Worm (Caenorhabditis elegans): Measurements from ENCODE around the gene lron-14.
A peak's percentile ranks its signal among the peaks of the same experiment; 100 is the strongest.

The lron-14 gene

DNA sequence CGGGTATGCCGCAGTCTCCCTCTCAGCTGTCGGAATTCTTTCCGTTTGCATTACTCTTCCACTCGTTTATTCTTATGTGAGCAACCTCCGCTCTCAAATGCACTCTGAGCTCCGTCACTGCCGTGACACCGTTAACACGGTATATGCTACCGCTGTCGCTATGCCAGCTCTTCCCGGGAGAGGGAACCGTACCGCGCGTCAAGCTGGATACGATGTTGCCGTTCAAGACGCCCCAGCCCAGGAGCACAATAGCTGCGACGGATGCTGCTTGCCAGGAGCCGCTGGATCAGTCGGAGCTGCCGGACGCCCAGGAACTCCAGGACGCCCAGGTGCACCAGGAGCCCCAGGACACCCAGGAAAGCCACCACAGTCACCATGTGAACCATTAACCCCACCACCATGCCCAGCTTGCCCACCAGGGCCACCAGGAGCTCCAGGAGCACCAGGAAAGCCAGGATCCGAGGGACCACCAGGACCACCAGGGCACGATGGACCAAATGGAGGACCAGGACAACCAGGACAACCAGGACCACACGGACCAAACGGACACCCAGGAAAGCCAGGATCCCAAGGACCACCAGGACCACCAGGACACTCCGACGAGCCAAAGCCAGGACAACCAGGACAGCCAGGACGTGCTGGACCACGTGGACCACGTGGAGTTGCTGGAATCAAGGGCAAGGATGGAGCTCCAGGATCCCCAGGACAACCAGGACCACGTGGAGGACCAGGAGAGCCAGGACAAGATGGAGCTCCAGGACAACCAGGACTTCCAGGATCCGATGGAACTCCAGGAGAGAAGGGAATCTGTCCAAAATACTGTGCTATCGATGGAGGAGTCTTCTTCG is 2.7 kb downstream of the lron-14 start:
- TF ChIP-seq mab-9 (GFP tag; IDR thresholded peaks at IDR 0.05), result no peak
- no peak for TF ChIP-seq hlh-4 (tag; optimal IDR thresholded peaks at IDR 0.05)
- no peak for TF ChIP-seq sptf-1 (tag; optimal IDR thresholded peaks at IDR 0.05)
- TF ChIP-seq nhr-76 (tag; optimal IDR thresholded peaks at IDR 0.05), result no peak
- TF ChIP-seq snu-23 (GFP tag; optimal IDR thresholded peaks at IDR 0.05), result no peak
- TF ChIP-seq Y116A8C.19 (tag; optimal IDR thresholded peaks at IDR 0.05; ENCODE audit: borderline replicate concordance), result no peak
- no peak for TF ChIP-seq nhr-90 (tag; optimal IDR thresholded peaks at IDR 0.05; ENCODE audit: poor library complexity)
- no peak for TF ChIP-seq fos-1 (tag; optimal IDR thresholded peaks at IDR 0.05)
- no peak for TF ChIP-seq skn-1 (tag; optimal IDR thresholded peaks at IDR 0.05)
- no peak for TF ChIP-seq F16B12.6 (tag; optimal IDR thresholded peaks at IDR 0.05)
- TF ChIP-seq nhr-47 (tag; optimal IDR thresholded peaks at IDR 0.05), result no peak
- no peak for TF ChIP-seq ces-1 (GFP tag; optimal IDR thresholded peaks at IDR 0.05)
- TF ChIP-seq blmp-1 (tag; optimal IDR thresholded peaks at IDR 0.05), result no peak
- TF ChIP-seq ceh-82 (tag; optimal IDR thresholded peaks at IDR 0.05), result no peak
- TF ChIP-seq snpc-4 (tag; optimal IDR thresholded peaks at IDR 0.05), result no peak
- no peak for TF ChIP-seq aha-1 (tag; optimal IDR thresholded peaks at IDR 0.05)
- TF ChIP-seq mdl-1 (tag; optimal IDR thresholded peaks at IDR 0.05), result no peak
- TF ChIP-seq unc-130 (tag; optimal IDR thresholded peaks at IDR 0.05), result no peak
- TF ChIP-seq lin-15B (tag; optimal IDR thresholded peaks at IDR 0.05), result no peak
- no peak for TF ChIP-seq C34B4.2 (tag; optimal IDR thresholded peaks at IDR 0.05)

DNA sequence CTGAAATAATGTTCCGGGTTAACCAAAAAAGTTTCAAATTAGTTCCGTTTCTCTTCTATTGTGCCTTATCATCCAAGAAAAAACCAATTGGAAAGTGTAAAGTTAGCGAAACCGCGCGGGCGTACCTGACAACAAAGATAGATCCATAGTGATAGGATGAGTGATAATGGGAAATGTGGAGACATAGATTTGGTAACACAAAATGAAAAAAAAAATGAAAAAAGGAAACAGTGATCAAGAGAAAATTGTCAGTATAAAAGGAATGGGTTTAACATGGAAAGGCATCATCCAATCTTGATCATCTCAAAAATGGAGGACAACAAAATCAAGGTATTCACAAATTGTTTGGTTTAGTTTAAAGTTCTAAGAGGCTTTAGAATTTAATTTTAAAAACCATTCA is 3.3 kb downstream of the lron-14 start, which contains the start of gene col-122:
TSS of gene col-122 (plus strand) at position 301 of the 400 bp plus-strand sequence.
- no peak for TF ChIP-seq unc-130 (tag; optimal IDR thresholded peaks at IDR 0.05)
- TF ChIP-seq blmp-1 (tag; optimal IDR thresholded peaks at IDR 0.05), result peak; percentile 26
- no peak for TF ChIP-seq zag-1 (tag; optimal IDR thresholded peaks at IDR 0.05)

DNA sequence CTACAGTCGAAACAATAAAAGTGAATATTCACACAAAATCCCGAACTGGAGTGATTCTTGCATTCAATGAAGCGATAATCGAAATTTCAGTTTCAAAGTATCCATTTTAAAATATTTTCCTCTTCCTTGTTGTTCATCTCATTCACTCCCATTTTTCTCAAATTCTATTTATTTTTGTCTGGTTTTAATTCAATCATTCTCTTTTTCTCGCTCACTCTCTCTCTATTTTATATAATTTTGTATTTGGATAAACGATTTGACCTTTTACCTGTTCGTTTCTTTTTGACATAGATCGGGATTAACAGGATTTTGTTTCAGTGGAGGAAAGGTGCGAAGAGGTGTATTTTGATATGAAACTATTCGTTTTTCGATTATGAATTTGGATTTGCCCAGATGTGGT is 20.4 kb downstream of the lron-14 start, which contains the start of gene T05A1.5:
TSS of gene T05A1.5 (plus strand) at position 301 of the 400 bp plus-strand sequence.
- TF ChIP-seq skn-1 (tag; optimal IDR thresholded peaks at IDR 0.05) (no peak), blmp-1 (tag; optimal IDR thresholded peaks at IDR 0.05) (no peak), unc-98 (GFP tag; IDR thresholded peaks at IDR 0.05) (no peak)

DNA sequence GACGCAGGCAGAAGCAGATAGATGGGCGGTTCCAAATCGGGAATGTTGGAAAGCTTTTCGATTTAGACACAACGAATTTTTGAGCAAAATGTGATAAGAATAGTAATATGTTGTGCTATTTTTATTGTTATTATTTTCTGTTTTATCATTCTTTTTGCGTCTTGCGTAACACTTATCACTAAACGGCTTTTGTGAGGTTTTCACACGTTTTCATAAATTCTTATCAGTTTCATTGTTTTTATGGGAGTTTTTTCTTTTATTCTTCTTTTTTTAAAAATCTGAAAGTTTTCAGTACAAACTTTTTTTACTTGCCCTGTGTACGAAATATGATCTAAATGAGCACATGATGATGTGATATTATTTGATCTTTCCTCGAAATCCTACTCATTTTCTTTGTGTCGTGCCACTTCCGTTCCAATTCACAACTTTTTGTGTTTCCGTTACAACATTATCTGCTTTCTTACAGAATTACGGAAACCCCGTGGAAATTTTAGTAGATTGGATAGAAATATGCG is 26.0 kb downstream of the lron-14 start, which contains the start of gene fbl-1:
TSS of gene fbl-1 (plus strand) at position 465 of the 515 bp plus-strand sequence.
- no peak for TF ChIP-seq nhr-20 (tag; optimal IDR thresholded peaks at IDR 0.05)
- peak; percentile 93 for TF ChIP-seq elt-2 (tag; optimal IDR thresholded peaks at IDR 0.05)
- TF ChIP-seq rnt-1 (tag; optimal IDR thresholded peaks at IDR 0.05), result no peak
- TF ChIP-seq nhr-85 (tag), result no peak
- no peak for TF ChIP-seq lin-14 (GFP tag; optimal IDR thresholded peaks at IDR 0.05)
- peak; percentile 41 for TF ChIP-seq pqm-1 (tag; optimal IDR thresholded peaks at IDR 0.05)
- no peak for TF ChIP-seq nhr-237 (tag; optimal IDR thresholded peaks at IDR 0.05)
- no peak for TF ChIP-seq ceh-82 (tag; optimal IDR thresholded peaks at IDR 0.05)
- TF ChIP-seq lin-35 (GFP tag; optimal IDR thresholded peaks at IDR 0.05), result peak in 1 of 2 experiments; percentile 8
- TF ChIP-seq zag-1 (tag; optimal IDR thresholded peaks at IDR 0.05), result no peak

DNA sequence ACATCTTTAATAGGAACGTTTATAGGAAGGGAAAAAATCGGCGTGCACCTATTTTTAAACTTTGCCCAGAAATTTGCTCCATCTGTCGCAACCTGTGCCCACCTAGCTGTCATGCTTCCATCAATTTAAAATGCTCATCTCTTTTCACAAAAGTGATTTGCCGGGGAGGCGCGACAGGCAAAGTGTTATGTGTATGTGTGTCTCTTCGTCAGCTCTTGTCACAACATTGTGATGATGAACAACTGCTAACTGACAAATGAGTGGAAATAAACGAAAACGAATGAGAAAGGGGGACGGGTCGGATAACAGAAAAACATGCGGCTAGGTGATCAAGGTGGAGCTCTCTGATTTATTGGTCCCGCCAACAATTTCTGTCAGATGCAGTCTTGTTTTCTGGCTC is 28.2 kb downstream of the lron-14 start:
- TF ChIP-seq egl-27 (tag; optimal IDR thresholded peaks at IDR 0.05), result no peak
- no peak for TF ChIP-seq Y116A8C.19 (tag; optimal IDR thresholded peaks at IDR 0.05; ENCODE audit: borderline replicate concordance)
- peak; percentile 75 for TF ChIP-seq lin-14 (GFP tag; optimal IDR thresholded peaks at IDR 0.05)
- no peak for TF ChIP-seq ceh-88 (GFP tag; IDR thresholded peaks at IDR 0.05)
- TF ChIP-seq unc-130 (tag; optimal IDR thresholded peaks at IDR 0.05), result no peak
- TF ChIP-seq mep-1 (tag; optimal IDR thresholded peaks at IDR 0.05), result no peak
- TF ChIP-seq tlp-1 (tag; optimal IDR thresholded peaks at IDR 0.05), result no peak
- no peak for TF ChIP-seq nhr-47 (tag; optimal IDR thresholded peaks at IDR 0.05)
- TF ChIP-seq snu-23 (GFP tag; optimal IDR thresholded peaks at IDR 0.05), result peak; percentile 12
- no peak for TF ChIP-seq fkh-4 (tag; optimal IDR thresholded peaks at IDR 0.05; ENCODE audit: borderline replicate concordance)
- no peak for TF ChIP-seq nhr-28 (tag; optimal IDR thresholded peaks at IDR 0.05)
- no peak for TF ChIP-seq ceh-63 (GFP tag; optimal IDR thresholded peaks at IDR 0.05)
- TF ChIP-seq nhr-77 (tag; optimal IDR thresholded peaks at IDR 0.05), result no peak
- no peak for TF ChIP-seq hlh-4 (tag; optimal IDR thresholded peaks at IDR 0.05)
- TF ChIP-seq unc-30 (tag; optimal IDR thresholded peaks at IDR 0.05), result no peak
- TF ChIP-seq lsy-2 (tag; optimal IDR thresholded peaks at IDR 0.05), result peak in 1 of 2 experiments; percentile 6
- no peak for TF ChIP-seq ztf-4 (tag; optimal IDR thresholded peaks at IDR 0.05)
- TF ChIP-seq lir-3 (tag; optimal IDR thresholded peaks at IDR 0.05; ENCODE audit: poor library complexity), result no peak
- no peak for TF ChIP-seq aha-1 (tag; optimal IDR thresholded peaks at IDR 0.05)
- peak; percentile 66 for TF ChIP-seq nhr-71 (tag; optimal IDR thresholded peaks at IDR 0.05)
